Worm (Caenorhabditis elegans) whole organism, late embryonic: ENCODE data around the gene str-207.

Experiments used
- C08G9.2 ChIP-seq: sonication (generic microtip); optimal IDR thresholded peaks from 2 replicates; lab custom pipeline; 2016; ENCODE audit warnings: mild to moderate bottlenecking, missing genetic modification characterization, moderate library complexity, missing compliant biosample characterization
- C38D4.7 ChIP-seq: fragments of 200-800 bp; sonication (Bioruptor generic); optimal IDR thresholded peaks from 2 replicates; lab custom pipeline; 2018; ENCODE audit warnings: mild to moderate bottlenecking, missing genetic modification characterization, moderate library complexity, missing compliant biosample characterization
- K02D7.2 ChIP-seq: sonication (generic microtip); optimal IDR thresholded peaks from 2 replicates; lab custom pipeline; 2017; ENCODE audit warnings: mild to moderate bottlenecking, missing genetic modification characterization, missing compliant biosample characterization
- K09A11.1 ChIP-seq: sonication (generic microtip); optimal IDR thresholded peaks from 2 replicates; lab custom pipeline; 2017; ENCODE audit warnings: antibody characterized with exemption, mild to moderate bottlenecking, missing genetic modification characterization, missing compliant biosample characterization; ENCODE audit not compliant: insufficient read depth
- T23F11.4 ChIP-seq: fragments of 200-800 bp; sonication (Bioruptor generic); optimal IDR thresholded peaks from 2 replicates; lab custom pipeline; 2018; ENCODE audit warnings: mild to moderate bottlenecking, missing genetic modification characterization, missing compliant biosample characterization
- ahr-1 ChIP-seq: sonication (generic microtip); optimal IDR thresholded peaks from 2 replicates; lab custom pipeline; 2016; ENCODE audit warnings: missing genetic modification characterization, missing compliant biosample characterization
- ceh-18 ChIP-seq: sonication (generic microtip); optimal IDR thresholded peaks from 2 replicates; lab custom pipeline; 2016; ENCODE audit warnings: missing genetic modification characterization, missing compliant biosample characterization
- ceh-19 ChIP-seq: fragments of 200-800 bp; sonication (Bioruptor generic); optimal IDR thresholded peaks from 2 replicates; lab custom pipeline; 2018; ENCODE audit warnings: mild to moderate bottlenecking, missing genetic modification characterization, missing compliant biosample characterization
- ceh-2 ChIP-seq: sonication (generic microtip); optimal IDR thresholded peaks from 2 replicates; lab custom pipeline; 2016; ENCODE audit warnings: missing genotype, missing genetic modification characterization, missing compliant biosample characterization
- ceh-22 ChIP-seq: sonication (generic microtip); optimal IDR thresholded peaks from 2 replicates; lab custom pipeline; 2017; ENCODE audit warnings: missing biosample characterization, missing genetic modification characterization
- ceh-24 ChIP-seq: sonication (generic microtip); optimal IDR thresholded peaks from 2 replicates; lab custom pipeline; 2016; ENCODE audit warnings: mild to moderate bottlenecking, missing genetic modification characterization, missing compliant biosample characterization
- ceh-30 ChIP-seq: fragments of 150-350 bp; optimal IDR thresholded peaks from 2 replicates; lab custom pipeline; 2014; ENCODE audit warnings: missing biosample characterization, missing genetic modification characterization
- ceh-34 ChIP-seq: sonication (generic microtip); optimal IDR thresholded peaks from 2 replicates; lab custom pipeline; 2016; ENCODE audit warnings: mild to moderate bottlenecking, missing genetic modification characterization, missing compliant biosample characterization
- ceh-48 ChIP-seq: sonication (generic microtip); optimal IDR thresholded peaks from 2 replicates; lab custom pipeline; 2016; ENCODE audit warnings: missing genetic modification characterization, inconsistent platforms, missing compliant biosample characterization
- ceh-9 ChIP-seq: sonication (generic microtip); optimal IDR thresholded peaks from 2 replicates; lab custom pipeline; 2016; ENCODE audit warnings: mild to moderate bottlenecking, missing genetic modification characterization, inconsistent platforms, missing compliant biosample characterization
- che-1 ChIP-seq: sonication (generic microtip); optimal IDR thresholded peaks from 2 replicates; lab custom pipeline; 2016; ENCODE audit warnings: mild to moderate bottlenecking, missing genetic modification characterization, missing compliant biosample characterization
- dve-1 ChIP-seq: sonication (generic microtip); optimal IDR thresholded peaks from 2 replicates; lab custom pipeline; 2017; ENCODE audit warnings: antibody characterized with exemption, mild to moderate bottlenecking, missing genetic modification characterization, missing compliant biosample characterization
- elt-2 ChIP-seq: sonication (generic microtip); optimal IDR thresholded peaks from 2 replicates; lab custom pipeline; 2016; ENCODE audit warnings: missing genetic modification reagents, missing genetic modification characterization, missing compliant biosample characterization
- elt-4 ChIP-seq: sonication (generic microtip); optimal IDR thresholded peaks from 2 replicates; lab custom pipeline; 2016; ENCODE audit warnings: missing genetic modification characterization, missing compliant biosample characterization
- eyg-1 ChIP-seq: sonication (generic microtip); optimal IDR thresholded peaks from 2 replicates; lab custom pipeline; 2016; ENCODE audit warnings: missing genotype, missing genetic modification characterization, missing compliant biosample characterization
- fax-1 ChIP-seq: sonication (generic microtip); optimal IDR thresholded peaks from 2 replicates; lab custom pipeline; 2016; ENCODE audit warnings: missing genotype, missing genetic modification characterization, missing compliant biosample characterization
- fkh-6 ChIP-seq: sonication (generic microtip); optimal IDR thresholded peaks from 2 replicates; lab custom pipeline; 2016; ENCODE audit warnings: missing genetic modification characterization, missing compliant biosample characterization
- hlh-6 ChIP-seq: sonication (generic microtip); optimal IDR thresholded peaks from 2 replicates; lab custom pipeline; 2016; ENCODE audit warnings: missing genotype, missing genetic modification characterization, missing compliant biosample characterization
- hlh-8 ChIP-seq: sonication (generic microtip); optimal IDR thresholded peaks from 2 replicates; lab custom pipeline; 2016; ENCODE audit warnings: missing genotype, missing genetic modification characterization, missing compliant biosample characterization
- lin-11 ChIP-seq: fragments of 200-800 bp; sonication (Bioruptor generic); optimal IDR thresholded peaks from 2 replicates; lab custom pipeline; 2018; ENCODE audit warnings: mild to moderate bottlenecking, missing genetic modification characterization, missing compliant biosample characterization
- madf-2 ChIP-seq: sonication (generic microtip); optimal IDR thresholded peaks from 2 replicates; lab custom pipeline; 2017; ENCODE audit warnings: missing genetic modification characterization, missing compliant biosample characterization
- nhr-11 ChIP-seq: fragments of 150-350 bp; optimal IDR thresholded peaks from 2 replicates; lab custom pipeline; 2014; ENCODE audit warnings: missing biosample characterization, missing genetic modification characterization
- pax-1 ChIP-seq: fragments of 150-350 bp; optimal IDR thresholded peaks from 2 replicates; lab custom pipeline; 2014; ENCODE audit warnings: missing biosample characterization, missing genetic modification characterization
- pqm-1 ChIP-seq: sonication (generic microtip); optimal IDR thresholded peaks from 2 replicates; lab custom pipeline; 2016; ENCODE audit warnings: missing genetic modification characterization, missing compliant biosample characterization
- ref-2 ChIP-seq: sonication (generic microtip); optimal IDR thresholded peaks from 2 replicates; lab custom pipeline; 2016; ENCODE audit warnings: missing genetic modification characterization, missing compliant biosample characterization
- rnt-1 ChIP-seq: sonication (generic microtip); optimal IDR thresholded peaks from 2 replicates; lab custom pipeline; 2016; ENCODE audit warnings: missing genetic modification characterization, missing compliant biosample characterization
- sdc-2 ChIP-seq: sonication (generic microtip); optimal IDR thresholded peaks from 2 replicates; lab custom pipeline; 2016; ENCODE audit warnings: missing genotype, missing genetic modification characterization, missing compliant biosample characterization
- sox-4 ChIP-seq: sonication (generic microtip); optimal IDR thresholded peaks from 2 replicates; lab custom pipeline; 2017; ENCODE audit warnings: mild to moderate bottlenecking, missing genetic modification characterization, inconsistent platforms, missing compliant biosample characterization
- tbx-2 ChIP-seq: sonication (generic microtip); optimal IDR thresholded peaks from 2 replicates; lab custom pipeline; 2016; ENCODE audit warnings: missing genetic modification characterization, missing compliant biosample characterization
- tbx-7 ChIP-seq: sonication (generic microtip); optimal IDR thresholded peaks from 2 replicates; lab custom pipeline; 2016; ENCODE audit warnings: missing genotype, missing genetic modification characterization, missing compliant biosample characterization
- ttx-3 ChIP-seq: sonication (generic microtip); optimal IDR thresholded peaks from 2 replicates; lab custom pipeline; 2016; ENCODE audit warnings: missing genetic modification reagents, missing genetic modification characterization, missing compliant biosample characterization
- unc-86 ChIP-seq: sonication (generic microtip); optimal IDR thresholded peaks from 2 replicates; lab custom pipeline; 2016; ENCODE audit warnings: missing genetic modification characterization, missing compliant biosample characterization
- zip-5 ChIP-seq: sonication (generic microtip); optimal IDR thresholded peaks from 2 replicates; lab custom pipeline; 2016; ENCODE audit warnings: missing genetic modification characterization, missing compliant biosample characterization
- ztf-16 ChIP-seq: sonication (generic microtip); optimal IDR thresholded peaks from 2 replicates; lab custom pipeline; 2017; ENCODE audit warnings: missing genetic modification characterization, missing compliant biosample characterization

Gene str-207

ce11 chrV:4964020-4964635, 12.6 kb downstream of the str-207 start (continued):
- TF ChIP-seq lin-11 (tag; lab: Kevin White, UChicago) (no peak), ahr-1 (tag; lab: Kevin White, UChicago) (no peak), che-1 (tag; lab: Kevin White, UChicago) (no peak), sox-4 (tag; lab: Kevin White, UChicago) (no peak), ceh-9 (tag; lab: Kevin White, UChicago) (no peak), fkh-6 (tag; lab: Kevin White, UChicago) (peak; percentile 16), T23F11.4 (GFP tag; lab: Kevin White, UChicago) (no peak), pax-1 (tag; lab: Kevin White, UChicago) (no peak), ceh-19 (peak; percentile 60), ceh-34 (tag; lab: Kevin White, UChicago) (peak; percentile 71), madf-2 (tag; lab: Kevin White, UChicago) (no peak), tbx-2 (peak; percentile 45), dve-1 (tag; lab: Kevin White, UChicago) (no peak), zip-5 (tag; lab: Kevin White, UChicago) (no peak), C08G9.2 (tag; lab: Kevin White, UChicago) (no peak), ceh-24 (tag; lab: Kevin White, UChicago) (no peak), sdc-2 (tag; lab: Kevin White, UChicago) (no peak), ttx-3 (no peak), ztf-16 (tag; lab: Kevin White, UChicago) (no peak), ref-2 (tag; lab: Kevin White, UChicago) (peak; percentile 64), ceh-48 (tag; lab: Kevin White, UChicago) (peak; percentile 51), tbx-7 (tag; lab: Kevin White, UChicago) (no peak), fax-1 (tag; lab: Kevin White, UChicago) (no peak), pqm-1 (tag; lab: Kevin White, UChicago) (no peak), eyg-1 (tag; lab: Kevin White, UChicago) (no peak), unc-86 (tag; lab: Kevin White, UChicago) (no peak), ceh-2 (tag; lab: Kevin White, UChicago) (peak; percentile 51), hlh-8 (tag; lab: Kevin White, UChicago) (no peak), hlh-6 (tag; lab: Kevin White, UChicago) (peak; percentile 39), nhr-11 (tag; lab: Kevin White, UChicago) (no peak), ceh-22 (tag; lab: Kevin White, UChicago) (no peak), K09A11.1 (tag; lab: Kevin White, UChicago) (no peak), elt-4 (tag; lab: Kevin White, UChicago) (no peak), K02D7.2 (tag; lab: Kevin White, UChicago) (no peak), elt-2 (tag; lab: Kevin White, UChicago) (no peak), C38D4.7 (no peak), ceh-30 (no peak), ceh-18 (tag; lab: Kevin White, UChicago) (peak; percentile 39), rnt-1 (tag; lab: Kevin White, UChicago) (peak; percentile 34)

- TF ChIP-seq elt-2 (tag; lab: Kevin White, UChicago), result peak; percentile 79
- no peak for TF ChIP-seq tbx-7 (tag; lab: Kevin White, UChicago)
Measured at ce11 chrV:4964671-4965420, 13.3 kb downstream of the str-207 start.
